Fruit fly (Drosophila melanogaster) whole organism, prepupa: ENCODE data around the gene CG13082.

Experiments
- Blimp-1 ChIP-seq: fragments of 200-800 bp; sonication (Bioruptor generic); optimal IDR thresholded peaks from 3 replicates; lab custom pipeline; 2017; ENCODE audit warnings: missing biosample characterization, missing genetic modification characterization, mild to moderate bottlenecking, moderate library complexity, missing genetic modification reagents
- CG10631 ChIP-seq: fragments of 200-800 bp; sonication (Bioruptor generic); optimal IDR thresholded peaks from 2 replicates; lab custom pipeline; 2016; ENCODE audit warnings: missing biosample characterization, missing genetic modification characterization
- CG10669 ChIP-seq: fragments of 200-800 bp; sonication (Bioruptor generic); optimal IDR thresholded peaks from 3 replicates; lab custom pipeline; 2018; ENCODE audit warnings: missing biosample characterization, mild to moderate bottlenecking, missing genetic modification characterization, moderate library complexity
- CG11294 ChIP-seq: fragments of 200-800 bp; sonication (Bioruptor generic); IDR thresholded peaks from 2 replicates; pipeline ENCODE4 v1.3.6; 2022; ENCODE audit warnings: missing biosample characterization, missing genetic modification characterization
- CG11902 ChIP-seq: fragments of 200-800 bp; sonication (Bioruptor generic); optimal IDR thresholded peaks from 3 replicates; lab custom pipeline; 2016; ENCODE audit warnings: missing biosample characterization, missing genetic modification characterization
- CG15336 ChIP-seq: fragments of 200-800 bp; sonication (Bioruptor generic); IDR thresholded peaks from 2 replicates; pipeline ENCODE4 v1.3.6; 2022; ENCODE audit warnings: missing biosample characterization, missing genetic modification characterization
- CG16779 ChIP-seq: fragments of 200-800 bp; sonication (Bioruptor generic); optimal IDR thresholded peaks from 3 replicates; lab custom pipeline; 2017; ENCODE audit warnings: missing biosample characterization, mild to moderate bottlenecking, missing genetic modification characterization
- CG3032 ChIP-seq: fragments of 200-800 bp; optimal IDR thresholded peaks from 2 replicates; lab custom pipeline; 2019; ENCODE audit warnings: missing biosample characterization, mild to moderate bottlenecking, missing genetic modification characterization, moderate library complexity
- CG31627 ChIP-seq: fragments of 200-800 bp; sonication (Bioruptor generic); optimal IDR thresholded peaks from 3 replicates; lab custom pipeline; 2016; ENCODE audit warnings: missing biosample characterization, missing genetic modification characterization
- CG32006 ChIP-seq: fragments of 200-800 bp; sonication (Bioruptor generic); optimal IDR thresholded peaks from 3 replicates; lab custom pipeline; 2017; ENCODE audit warnings: missing biosample characterization, mild to moderate bottlenecking, missing genetic modification characterization
- CG34406 ChIP-seq: fragments of 200-800 bp; sonication (Bioruptor generic); optimal IDR thresholded peaks from 3 replicates; lab custom pipeline; 2016; ENCODE audit warnings: missing biosample characterization, missing genetic modification characterization
- CG3919 ChIP-seq: fragments of 200-800 bp; sonication (Bioruptor generic); optimal IDR thresholded peaks from 3 replicates; lab custom pipeline; 2016; ENCODE audit warnings: missing biosample characterization, missing genetic modification characterization
- CG4318 ChIP-seq: fragments of 200-800 bp; sonication (Bioruptor generic); optimal IDR thresholded peaks from 3 replicates; lab custom pipeline; 2017; ENCODE audit warnings: missing biosample characterization, mild to moderate bottlenecking, missing genetic modification characterization
- CG6163 ChIP-seq: fragments of 200-800 bp; sonication (Bioruptor generic); IDR thresholded peaks from 3 replicates; pipeline ENCODE4 v1.3.6; 2022; ENCODE audit warnings: missing biosample characterization, missing genetic modification characterization
- CG6276 ChIP-seq: fragments of 200-800 bp; sonication (Bioruptor generic); optimal IDR thresholded peaks from 2 replicates; lab custom pipeline; 2017; ENCODE audit warnings: missing biosample characterization, mild to moderate bottlenecking, missing genetic modification characterization
- CG6808 ChIP-seq: fragments of 200-800 bp; sonication (Bioruptor generic); optimal IDR thresholded peaks from 3 replicates; lab custom pipeline; 2017; ENCODE audit warnings: missing biosample characterization, missing genetic modification characterization, mild to moderate bottlenecking, moderate library complexity, missing genetic modification reagents
- CG8119 ChIP-seq: fragments of 200-800 bp; sonication (Bioruptor generic); IDR thresholded peaks from 3 replicates; pipeline ENCODE4 v1.3.6; 2022; ENCODE audit warnings: missing biosample characterization, missing genetic modification characterization
- CG8319 ChIP-seq: fragments of 200-800 bp; sonication (Bioruptor generic); optimal IDR thresholded peaks from 3 replicates; lab custom pipeline; 2016; ENCODE audit warnings: missing biosample characterization, missing genetic modification characterization
- CG8632 ChIP-seq: fragments of 200-800 bp; sonication (Bioruptor generic); optimal IDR thresholded peaks from 3 replicates; lab custom pipeline; 2016; ENCODE audit warnings: missing biosample characterization, missing genetic modification characterization
- CG9139 ChIP-seq: fragments of 200-800 bp; sonication (Bioruptor generic); optimal IDR thresholded peaks from 3 replicates; lab custom pipeline; 2017; ENCODE audit warnings: missing biosample characterization, mild to moderate bottlenecking, missing genetic modification characterization
- Eip78C ChIP-seq: fragments of 200-800 bp; sonication (Bioruptor generic); peaks from one replicate; lab custom pipeline; 2016; ENCODE audit warnings: missing biosample characterization, missing genetic modification characterization
- Ets21C ChIP-seq: fragments of 200-800 bp; sonication (Bioruptor generic); optimal IDR thresholded peaks from 3 replicates; lab custom pipeline; 2016; ENCODE audit warnings: missing biosample characterization, missing genetic modification characterization
- Ets96B ChIP-seq: fragments of 200-800 bp; optimal IDR thresholded peaks from 2 replicates; lab custom pipeline; 2019; ENCODE audit warnings: missing biosample characterization, mild to moderate bottlenecking, missing genetic modification characterization, moderate library complexity
- Hr38 ChIP-seq: sonication (Bioruptor generic); optimal IDR thresholded peaks from 2 replicates; lab custom pipeline; 2016; ENCODE audit warnings: missing biosample characterization, missing genetic modification characterization
- Hr39 ChIP-seq: fragments of 200-800 bp; sonication (Bioruptor generic); optimal IDR thresholded peaks from 2 replicates; lab custom pipeline; 2016; ENCODE audit warnings: missing biosample characterization, missing genetic modification characterization
- Hr4 ChIP-seq: fragments of 200-800 bp; sonication (Bioruptor generic); optimal IDR thresholded peaks from 3 replicates; lab custom pipeline; 2016; ENCODE audit warnings: missing biosample characterization, missing genetic modification characterization
- Lpt ChIP-seq: fragments of 200-800 bp; sonication (Bioruptor generic); optimal IDR thresholded peaks from 3 replicates; lab custom pipeline; 2016; ENCODE audit warnings: missing biosample characterization, missing genetic modification characterization
- Met ChIP-seq: fragments of 200-800 bp; sonication (Bioruptor generic); optimal IDR thresholded peaks from 3 replicates; lab custom pipeline; 2016; ENCODE audit warnings: missing biosample characterization, missing genetic modification characterization
- OdsH ChIP-seq: fragments of 200-800 bp; sonication (Bioruptor generic); optimal IDR thresholded peaks from 3 replicates; lab custom pipeline; 2016; ENCODE audit warnings: missing biosample characterization, missing genetic modification characterization
- Sox102F ChIP-seq: fragments of 200-800 bp; sonication (Bioruptor generic); optimal IDR thresholded peaks from 2 replicates; lab custom pipeline; 2016; ENCODE audit warnings: missing biosample characterization, mild to moderate bottlenecking, missing genetic modification characterization
- Sox14 ChIP-seq: fragments of 200-800 bp; sonication (Bioruptor generic); optimal IDR thresholded peaks from 3 replicates; lab custom pipeline; 2016; ENCODE audit warnings: missing biosample characterization, missing genetic modification characterization
- achi ChIP-seq: fragments of 200-800 bp; sonication (Bioruptor generic); optimal IDR thresholded peaks from 3 replicates; lab custom pipeline; 2016; ENCODE audit warnings: missing biosample characterization, missing genetic modification characterization
- acj6 ChIP-seq: fragments of 200-800 bp; sonication (Bioruptor generic); optimal IDR thresholded peaks from 3 replicates; lab custom pipeline; 2016; ENCODE audit warnings: missing biosample characterization, missing genetic modification characterization
- dac ChIP-seq: fragments of 200-800 bp; sonication (Bioruptor generic); optimal IDR thresholded peaks from 2 replicates; lab custom pipeline; 2017; ENCODE audit warnings: missing biosample characterization, mild to moderate bottlenecking, missing genetic modification characterization
- dsx ChIP-seq: fragments of 200-800 bp; optimal IDR thresholded peaks from 3 replicates; lab custom pipeline; 2019; ENCODE audit warnings: missing biosample characterization, mild to moderate bottlenecking, missing genetic modification characterization, moderate library complexity; ENCODE audit not compliant: poor library complexity, severe bottlenecking
- esn ChIP-seq: fragments of 200-800 bp; sonication (Bioruptor generic); optimal IDR thresholded peaks from 2 replicates; lab custom pipeline; 2016; ENCODE audit warnings: missing biosample characterization, mild to moderate bottlenecking, missing genetic modification characterization, moderate library complexity
- fd85E ChIP-seq: fragments of 200-800 bp; sonication (Bioruptor generic); optimal IDR thresholded peaks from 3 replicates; lab custom pipeline; 2016; ENCODE audit warnings: missing biosample characterization, missing genetic modification characterization
- fkh ChIP-seq: fragments of 200-800 bp; sonication (Bioruptor generic); optimal IDR thresholded peaks from 3 replicates; lab custom pipeline; 2017; ENCODE audit warnings: missing biosample characterization, mild to moderate bottlenecking, missing genetic modification characterization, moderate library complexity
- lz ChIP-seq: fragments of 200-800 bp; sonication (Bioruptor generic); optimal IDR thresholded peaks from 3 replicates; lab custom pipeline; 2016; ENCODE audit warnings: missing biosample characterization, missing genetic modification characterization
- salr ChIP-seq, 2 experiments: fragments of 200-800 bp; sonication (Bioruptor generic); optimal IDR thresholded peaks; 3 replicates each; lab custom pipeline; 2016 to 2018; ENCODE audit warnings: missing biosample characterization in 2 of 2, missing genetic modification characterization in 2 of 2, mild to moderate bottlenecking in 1 of 2
- spab ChIP-seq: fragments of 200-800 bp; sonication (Bioruptor generic); optimal IDR thresholded peaks from 2 replicates; lab custom pipeline; 2017; ENCODE audit warnings: missing biosample characterization, mild to moderate bottlenecking, missing genetic modification characterization, missing genetic modification reagents
- ss ChIP-seq, 2 experiments: fragments of 200-800 bp; sonication (Bioruptor generic); optimal IDR thresholded peaks; 2 replicates in 1 of 2; 3 replicates in 1 of 2; lab custom pipeline; 2017 to 2018; ENCODE audit warnings: mild to moderate bottlenecking in 2 of 2, missing biosample characterization in 2 of 2, missing genetic modification characterization in 2 of 2, moderate library complexity in 1 of 2
- svp ChIP-seq: fragments of 200-800 bp; sonication (Bioruptor generic); peaks from one replicate; lab custom pipeline; 2016; ENCODE audit warnings: missing biosample characterization, missing genetic modification characterization
- topi ChIP-seq: fragments of 200-800 bp; sonication (Bioruptor generic); optimal IDR thresholded peaks from 3 replicates; lab custom pipeline; 2016; ENCODE audit warnings: missing biosample characterization, missing genetic modification characterization
- vri ChIP-seq: fragments of 200-800 bp; sonication (Bioruptor generic); optimal IDR thresholded peaks from 3 replicates; lab custom pipeline; 2016; ENCODE audit warnings: missing biosample characterization, mild to moderate bottlenecking, missing genetic modification characterization

The CG13082 gene

dm6 chr2L:19571574-19572495 lies 33.6 kb downstream of the CG13082 start (continued):
- TF ChIP-seq Eip78C (GFP tag; lab: Kevin White, UChicago) (no peak), achi (GFP tag; lab: Kevin White, UChicago) (no peak), CG6276 (no peak), fkh (GFP tag; lab: Kevin White, UChicago) (no peak), CG8119 (GFP tag; lab: Robert Waterston, UW) (no peak), CG3032 (tag; lab: Kevin White, UChicago) (peak; percentile 1), svp (GFP tag; lab: Kevin White, UChicago) (peak; percentile 84), CG31627 (GFP tag; lab: Kevin White, UChicago) (no peak), CG11294 (no peak), Ets21C (no peak), acj6 (GFP tag; lab: Kevin White, UChicago) (no peak), CG4318 (no peak), CG9139 (GFP tag; lab: Kevin White, UChicago) (peak; percentile 2), Sox102F (GFP tag; lab: Kevin White, UChicago) (no peak), dsx (GFP tag; lab: Kevin White, UChicago) (peak; percentile 25), Hr4 (GFP tag; lab: Kevin White, UChicago) (no peak), CG15336 (peak; percentile 9; the same call in 1 of the 2 replicates), fd85E (no peak), CG8319 (GFP tag; lab: Kevin White, UChicago) (no peak), Met (GFP tag; lab: Kevin White, UChicago) (peak; percentile 1), Sox14 (GFP tag; lab: Kevin White, UChicago) (peak; percentile 55), vri (GFP tag; lab: Kevin White, UChicago) (peak; percentile 32), CG10631 (GFP tag; lab: Kevin White, UChicago) (no peak), OdsH (GFP tag; lab: Kevin White, UChicago) (no peak), CG16779 (tag; lab: Kevin White, UChicago) (no peak), CG6163 (GFP tag; lab: Robert Waterston, UW) (peak; percentile 27; the same call in 1 of the 3 replicates), Ets96B (tag; lab: Kevin White, UChicago) (no peak), CG32006 (no peak), CG11902 (GFP tag; lab: Kevin White, UChicago) (no peak), CG3919 (GFP tag; lab: Kevin White, UChicago) (no peak), CG8632 (GFP tag; lab: Kevin White, UChicago) (no peak), lz (GFP tag; lab: Kevin White, UChicago) (no peak)

- no peak for TF ChIP-seq Hr38
- TF ChIP-seq CG34406: peak; percentile 87
- peak; percentile 91 to 93 for TF ChIP-seq ss (GFP tag; optimal IDR thresholded peaks at IDR 0.05; lab: Kevin White, UChicago)
- peak; percentile 52; the same call in 1 of the 2 replicates for TF ChIP-seq CG11294
- peak; percentile 93 for TF ChIP-seq CG3919 (GFP tag; lab: Kevin White, UChicago)
- TF ChIP-seq CG10669 (GFP tag; lab: Kevin White, UChicago): peak; percentile 93
- peak; percentile 86 for TF ChIP-seq CG16779 (tag; lab: Kevin White, UChicago)
- TF ChIP-seq esn (GFP tag; lab: Kevin White, UChicago): peak; percentile 96
- TF ChIP-seq achi (GFP tag; lab: Kevin White, UChicago): peak; percentile 91
- TF ChIP-seq CG9139 (GFP tag; lab: Kevin White, UChicago): peak; percentile 84
- peak; percentile 94 for TF ChIP-seq Lpt (GFP tag; lab: Kevin White, UChicago)
- peak; percentile 95 for TF ChIP-seq CG3032 (tag; lab: Kevin White, UChicago)
- TF ChIP-seq CG6808: peak; percentile 92
- peak; percentile 89 for TF ChIP-seq vri (GFP tag; lab: Kevin White, UChicago)
- peak; percentile 81 for TF ChIP-seq Blimp-1 (GFP tag; lab: Kevin White, UChicago)
- peak; percentile 77 to 90 for TF ChIP-seq salr (GFP tag; optimal IDR thresholded peaks at IDR 0.05; lab: Kevin White, UChicago)
- peak; percentile 93 for TF ChIP-seq CG8632 (GFP tag; lab: Kevin White, UChicago)
- TF ChIP-seq Sox14 (GFP tag; lab: Kevin White, UChicago): peak; percentile 96
- TF ChIP-seq OdsH (GFP tag; lab: Kevin White, UChicago): peak; percentile 96
- TF ChIP-seq svp (GFP tag; lab: Kevin White, UChicago): peak; percentile 98
- peak; percentile 94 for TF ChIP-seq Ets96B (tag; lab: Kevin White, UChicago)
- peak; percentile 94 for TF ChIP-seq Hr39
- peak; percentile 90 for TF ChIP-seq spab (GFP tag; lab: Kevin White, UChicago)
- peak; percentile 40 for TF ChIP-seq fd85E
- TF ChIP-seq topi (GFP tag; lab: Kevin White, UChicago): peak; percentile 96
- TF ChIP-seq dac: peak; percentile 85
Observed at dm6 chr2L:19572496-19573317, 34.5 kb downstream of the CG13082 start.
